Worm (Caenorhabditis elegans) whole organism, L4 larva: ENCODE results near the gene Y41C4A.6.

Source experiments
- D1046.2 ChIP-seq: fragments of 200-800 bp; sonication (Bioruptor generic); IDR thresholded peaks from 2 replicates; pipeline ENCODE4 v1.3.6; 2022; ENCODE audit warnings: missing genetic modification characterization, missing compliant biosample characterization
- R02D3.7 ChIP-seq: fragments of 150-350 bp; sonication (generic microtip); optimal IDR thresholded peaks from 3 replicates; lab custom pipeline; 2014; ENCODE audit warnings: missing biosample characterization, missing genetic modification characterization
- Y75B8A.6 ChIP-seq: fragments of 200-800 bp; sonication (Bioruptor generic); IDR thresholded peaks from 2 replicates; pipeline ENCODE4 v1.3.6; 2022; ENCODE audit warnings: missing genetic modification reagents, missing genetic modification characterization, missing compliant biosample characterization
- ZK337.2 ChIP-seq: fragments of 200-800 bp; sonication (Bioruptor generic); IDR thresholded peaks from 2 replicates; pipeline ENCODE4 v1.3.6; 2022; ENCODE audit warnings: missing genetic modification reagents, missing genetic modification characterization, missing compliant biosample characterization
- ZK546.5 ChIP-seq, 2 experiments: sonication (generic microtip); optimal IDR thresholded peaks; 2 replicates each; lab custom pipeline; 2017; ENCODE audit warnings: missing biosample characterization in 2 of 2, missing genetic modification characterization in 2 of 2
- ama-1 ChIP-seq: fragments of 150-350 bp; optimal IDR thresholded peaks from 2 replicates; lab custom pipeline; 2014; ENCODE audit warnings: inconsistent platforms, mixed read lengths
- arid-1 ChIP-seq: fragments of 200-800 bp; sonication (Bioruptor generic); conservative IDR thresholded peaks from 2 replicates; pipeline ENCODE4 v1.3.6; 2022; ENCODE audit warnings: missing genetic modification reagents, missing genetic modification characterization, missing compliant biosample characterization
- ceh-20 ChIP-seq: fragments of 200-800 bp; sonication (Bioruptor generic); IDR thresholded peaks from 2 replicates; pipeline ENCODE4 v1.3.6; 2022; ENCODE audit warnings: missing genetic modification reagents, missing genetic modification characterization, missing compliant biosample characterization
- ces-1 ChIP-seq: fragments of 150-350 bp; sonication (generic microtip); optimal IDR thresholded peaks from 4 replicates; lab custom pipeline; 2014; ENCODE audit warnings: missing biosample characterization, missing genetic modification reagents, missing genetic modification characterization
- cey-2 ChIP-seq: sonication (generic microtip); optimal IDR thresholded peaks from 3 replicates; lab custom pipeline; 2017; ENCODE audit warnings: missing genetic modification characterization, mild to moderate bottlenecking, missing compliant biosample characterization, antibody characterized with exemption, borderline replicate concordance; ENCODE audit not compliant: insufficient read depth
- daf-19 ChIP-seq: fragments of 200-800 bp; sonication (Bioruptor generic); conservative IDR thresholded peaks from 2 replicates; pipeline ENCODE4 v1.3.6; 2022; ENCODE audit warnings: missing genetic modification characterization, missing compliant biosample characterization
- daf-8 ChIP-seq: fragments of 200-800 bp; sonication (Bioruptor generic); IDR thresholded peaks from 2 replicates; pipeline ENCODE4 v1.3.6; 2022; ENCODE audit warnings: missing genetic modification characterization, missing compliant biosample characterization
- dmd-6 ChIP-seq: fragments of 200-800 bp; sonication (Bioruptor generic); IDR thresholded peaks from 2 replicates; pipeline ENCODE4 v1.3.6; 2022; ENCODE audit warnings: missing genetic modification reagents, missing genetic modification characterization, missing compliant biosample characterization
- dmd-8 ChIP-seq: fragments of 200-800 bp; sonication (Bioruptor generic); IDR thresholded peaks from 2 replicates; pipeline ENCODE4 v1.3.6; 2022; ENCODE audit warnings: missing genetic modification characterization, missing compliant biosample characterization
- egl-27 ChIP-seq: sonication (generic microtip); optimal IDR thresholded peaks from 3 replicates; lab custom pipeline; 2017; ENCODE audit warnings: missing biosample characterization, missing genetic modification reagents, missing genetic modification characterization
- egl-43 ChIP-seq: fragments of 200-800 bp; sonication (Bioruptor generic); IDR thresholded peaks from 2 replicates; pipeline ENCODE4 v1.3.6; 2022; ENCODE audit warnings: missing genetic modification reagents, missing genetic modification characterization, missing compliant biosample characterization
- hlh-11 ChIP-seq: fragments of 200-800 bp; sonication (Bioruptor generic); optimal IDR thresholded peaks from 2 replicates; lab custom pipeline; 2018; ENCODE audit warnings: mild to moderate bottlenecking, missing genetic modification characterization, missing compliant biosample characterization
- hmg-1.1 ChIP-seq: fragments of 200-800 bp; sonication (Bioruptor generic); IDR thresholded peaks from 2 replicates; pipeline ENCODE4 v1.3.6; 2022; ENCODE audit warnings: missing genetic modification reagents, missing genetic modification characterization, missing compliant biosample characterization
- jun-1 ChIP-seq: fragments of 150-350 bp; optimal IDR thresholded peaks from 2 replicates; lab custom pipeline; 2014; ENCODE audit warnings: missing biosample characterization, missing genetic modification reagents, missing genetic modification characterization
- lim-7 ChIP-seq: fragments of 200-800 bp; sonication (Bioruptor generic); IDR thresholded peaks from 2 replicates; pipeline ENCODE4 v1.3.6; 2022; ENCODE audit warnings: missing genetic modification characterization, missing compliant biosample characterization
- lin-1 ChIP-seq: fragments of 200-800 bp; sonication (Bioruptor generic); IDR thresholded peaks from 2 replicates; pipeline ENCODE4 v1.3.6; 2022; ENCODE audit warnings: missing genetic modification reagents, missing genetic modification characterization, missing compliant biosample characterization
- lin-29 ChIP-seq: fragments of 200-800 bp; sonication (Bioruptor generic); IDR thresholded peaks from 2 replicates; pipeline ENCODE4 v1.3.6; 2022; ENCODE audit warnings: missing genetic modification reagents, missing genetic modification characterization, missing compliant biosample characterization
- lin-38 ChIP-seq: fragments of 200-800 bp; sonication (Bioruptor generic); IDR thresholded peaks from 2 replicates; pipeline ENCODE4 v1.3.6; 2022; ENCODE audit warnings: missing genetic modification reagents, missing genetic modification characterization, missing compliant biosample characterization
- mdl-1 ChIP-seq, 2 experiments: fragments of 150-350 bp in 1 of 2; sonication (generic microtip) in 1 of 2; optimal IDR thresholded peaks; 2 replicates each; lab custom pipeline; 2014 to 2017; ENCODE audit warnings: missing biosample characterization in 2 of 2, missing genetic modification characterization in 2 of 2
- mdt-29 ChIP-seq: fragments of 200-800 bp; sonication (Bioruptor generic); IDR thresholded peaks from 2 replicates; pipeline ENCODE4 v1.3.6; 2022; ENCODE audit warnings: missing genetic modification reagents, missing genetic modification characterization, missing compliant biosample characterization
- mep-1 ChIP-seq: fragments of 150-350 bp; sonication (generic microtip); optimal IDR thresholded peaks from 3 replicates; lab custom pipeline; 2014; ENCODE audit warnings: missing biosample characterization, missing genetic modification characterization
- nhr-11 ChIP-seq: fragments of 150-350 bp; optimal IDR thresholded peaks from 2 replicates; lab custom pipeline; 2014; ENCODE audit warnings: missing biosample characterization, missing genetic modification characterization
- nhr-25 ChIP-seq: sonication (generic microtip); optimal IDR thresholded peaks from 2 replicates; lab custom pipeline; 2017; ENCODE audit warnings: missing genetic modification characterization, mild to moderate bottlenecking, missing compliant biosample characterization, antibody characterized with exemption, moderate library complexity, borderline replicate concordance; ENCODE audit not compliant: insufficient read depth
- nhr-41 ChIP-seq: fragments of 200-800 bp; sonication (Bioruptor generic); IDR thresholded peaks from 2 replicates; pipeline ENCODE4 v1.3.6; 2022; ENCODE audit warnings: missing genetic modification reagents, missing genetic modification characterization, missing compliant biosample characterization
- nhr-6 ChIP-seq: fragments of 150-350 bp; optimal IDR thresholded peaks from 2 replicates; lab custom pipeline; 2014; ENCODE audit warnings: missing biosample characterization, missing genetic modification characterization
- nhr-77 ChIP-seq: fragments of 150-350 bp; optimal IDR thresholded peaks from 2 replicates; lab custom pipeline; 2014; ENCODE audit warnings: missing biosample characterization, missing genetic modification characterization
- php-3 ChIP-seq: fragments of 200-800 bp; sonication (Bioruptor generic); IDR thresholded peaks from 2 replicates; pipeline ENCODE4 v1.3.6; 2022; ENCODE audit warnings: missing genetic modification reagents, missing genetic modification characterization, missing compliant biosample characterization
- set-16 ChIP-seq: fragments of 200-800 bp; sonication (Bioruptor generic); IDR thresholded peaks from 2 replicates; pipeline ENCODE4 v1.3.6; 2022; ENCODE audit warnings: missing genetic modification reagents, missing genetic modification characterization, missing compliant biosample characterization
- snpc-4 ChIP-seq: fragments of 150-350 bp; optimal IDR thresholded peaks from 2 replicates; lab custom pipeline; 2014; ENCODE audit warnings: missing biosample characterization, missing genetic modification characterization
- spr-1 ChIP-seq: sonication (generic microtip); optimal IDR thresholded peaks from 2 replicates; lab custom pipeline; 2016; ENCODE audit warnings: mild to moderate bottlenecking, missing genetic modification characterization, missing compliant biosample characterization
- tra-1 ChIP-seq: fragments of 200-800 bp; sonication (Bioruptor generic); IDR thresholded peaks from 2 replicates; pipeline ENCODE4 v1.3.6; 2022; ENCODE audit warnings: missing genetic modification reagents, missing genetic modification characterization, missing compliant biosample characterization
- unc-130 ChIP-seq: sonication (generic microtip); optimal IDR thresholded peaks from 2 replicates; lab custom pipeline; 2016; ENCODE audit warnings: missing genetic modification reagents, missing genetic modification characterization, missing compliant biosample characterization
- unc-39 ChIP-seq: sonication (generic microtip); optimal IDR thresholded peaks from 2 replicates; lab custom pipeline; 2017; ENCODE audit warnings: missing biosample characterization, missing genetic modification characterization
- unc-62 ChIP-seq, 3 experiments: fragments of 150-350 bp in 1 of 3; sonication (generic microtip); optimal IDR thresholded peaks in 2 of 3; peaks in 1 of 3; 1 replicate in 1 of 3; 2 replicates in 2 of 3; lab custom pipeline; 2014 to 2017; ENCODE audit warnings: missing biosample characterization in 3 of 3, missing genetic modification characterization in 3 of 3, missing genetic modification reagents in 3 of 3, missing genotype in 1 of 3

Y41C4A.6 gene

DNA sequence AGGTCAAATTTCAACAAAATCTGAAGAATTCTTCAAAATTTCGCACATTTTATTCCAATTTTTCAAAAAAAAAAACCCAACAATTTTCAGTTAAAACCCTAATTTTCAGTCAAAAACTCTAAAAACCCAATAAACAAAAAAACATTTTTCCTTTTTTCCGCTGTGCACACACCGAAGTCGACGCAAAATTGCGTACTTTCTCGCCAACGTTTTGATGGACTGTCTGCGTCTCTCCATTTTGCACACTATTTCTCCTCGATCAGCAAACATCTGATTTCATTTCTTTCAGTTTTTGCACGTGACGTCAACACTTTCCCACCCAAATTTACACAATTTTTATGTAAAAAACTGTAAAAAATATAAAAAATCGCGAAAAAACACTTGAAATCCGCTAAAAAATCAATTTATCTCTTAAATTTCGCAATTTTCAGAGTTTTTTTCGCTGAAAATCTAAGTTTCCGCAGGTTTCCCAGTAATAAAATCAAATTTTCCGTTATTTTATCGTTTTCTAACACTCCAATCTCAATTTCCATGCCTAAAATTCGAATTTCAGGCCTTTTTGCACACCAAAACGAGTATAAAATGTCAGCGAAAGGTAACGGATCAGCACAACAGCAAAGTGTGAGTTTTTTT is 39.1 kb upstream of the Y41C4A.6 start, which contains the start of gene crh-1 (continued):
- TF ChIP-seq spr-1 (tag; lab: Kevin White, UChicago) (peak; percentile 45), unc-130 (GFP tag; lab: Kevin White, UChicago) (no peak), unc-39 (tag; lab: Kevin White, UChicago) (no peak), set-16 (GFP tag; lab: Robert Waterston, UW) (no peak), jun-1 (tag; lab: Kevin White, UChicago) (no peak), lin-38 (GFP tag; lab: Robert Waterston, UW) (peak; percentile 77), dmd-6 (GFP tag; lab: Robert Waterston, UW) (peak; percentile 67), nhr-41 (GFP tag; lab: Robert Waterston, UW) (no peak), dmd-8 (no peak), ceh-20 (peak; percentile 47; the same call in 1 of the 2 replicates), snpc-4 (tag; lab: Kevin White, UChicago) (no peak), cey-2 (tag; lab: Kevin White, UChicago) (no peak), ama-1 (lab: Kevin White, UChicago) (no peak), php-3 (GFP tag; lab: Robert Waterston, UW) (peak; percentile 70), unc-62 (GFP tag; optimal IDR thresholded peaks at IDR 0.05 in 1 of 2; lab: Kevin White, UChicago) (peak in 1 of 2 experiments; percentile 10), unc-62 (tag; optimal IDR thresholded peaks at IDR 0.05; lab: Kevin White, UChicago) (no peak), lin-1 (no peak), nhr-11 (tag; lab: Kevin White, UChicago) (no peak), hmg-1.1 (GFP tag; lab: Robert Waterston, UW) (peak; percentile 61), mdl-1 (tag; optimal IDR thresholded peaks at IDR 0.05; lab: Kevin White, UChicago) (peak in 1 of 2 experiments; percentile 62), ces-1 (GFP tag; lab: Kevin White, UChicago) (no peak), lim-7 (GFP tag; lab: Robert Waterston, UW) (no peak), nhr-25 (tag; lab: Kevin White, UChicago) (no peak), nhr-77 (tag; lab: Kevin White, UChicago) (peak; percentile 28), hlh-11 (tag; lab: Kevin White, UChicago) (peak; percentile 97), lin-29 (GFP tag; lab: Robert Waterston, UW) (no peak), daf-19 (GFP tag; lab: Robert Waterston, UW) (no peak), egl-27 (tag; lab: Kevin White, UChicago) (no peak), D1046.2 (GFP tag; lab: Robert Waterston, UW) (no peak), mep-1 (peak; percentile 83), arid-1 (GFP tag; lab: Robert Waterston, UW) (no peak), daf-8 (GFP tag; lab: Robert Waterston, UW) (no peak), tra-1 (GFP tag; lab: Robert Waterston, UW) (no peak), ZK337.2 (GFP tag; lab: Robert Waterston, UW) (no peak), ZK546.5 (tag; optimal IDR thresholded peaks at IDR 0.05; lab: Kevin White, UChicago) (no peak), nhr-6 (tag; lab: Kevin White, UChicago) (no peak), mdt-29 (no peak)
- TF ChIP-seq, all 104 proteins: peak for 31

DNA sequence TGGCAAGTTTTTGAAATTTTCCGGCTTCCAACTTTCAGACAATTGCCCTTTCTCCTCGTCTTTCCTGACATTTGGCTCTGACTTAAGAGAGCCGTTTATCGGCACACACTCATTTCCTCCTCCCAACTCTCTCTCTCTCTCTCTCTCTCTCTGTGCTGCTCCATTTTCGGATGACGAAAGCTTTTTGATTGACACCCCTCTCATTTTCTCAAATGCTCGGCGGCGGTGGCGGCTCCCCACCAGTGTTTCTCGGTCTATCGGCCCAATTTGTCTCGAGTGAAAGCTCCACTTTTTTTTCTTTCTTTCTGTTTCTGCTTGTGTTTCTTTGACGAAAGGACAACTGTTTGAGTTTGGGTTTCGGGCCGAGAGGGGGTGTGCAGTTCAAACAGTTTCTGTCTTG is 36.6 kb upstream of the Y41C4A.6 start:
- TF ChIP-seq hmg-1.1 (GFP tag; lab: Robert Waterston, UW) (0 out of 2 replicates have a peak, but pooled peaks have one; percentile 32), dmd-6 (GFP tag; lab: Robert Waterston, UW) (peak; percentile 32; the same call in 1 of the 2 replicates), Y75B8A.6 (GFP tag; lab: Robert Waterston, UW) (0 out of 2 replicates have a peak, but pooled peaks have one; percentile 20), set-16 (GFP tag; lab: Robert Waterston, UW) (peak; percentile 58), egl-43 (0 out of 2 replicates have a peak, but pooled peaks have one; percentile 23), R02D3.7 (no peak)
